Worm (Caenorhabditis elegans) whole organism, late embryonic: Measurements from ENCODE around the gene F40G9.17.

Source experiments
- C38D4.7 ChIP-seq: fragments of 200-800 bp; sonication (Bioruptor generic); optimal IDR thresholded peaks from 2 replicates; lab custom pipeline; 2018; ENCODE audit warnings: mild to moderate bottlenecking, missing genetic modification characterization, moderate library complexity, missing compliant biosample characterization
- F13H6.1 ChIP-seq: sonication (generic microtip); optimal IDR thresholded peaks from 2 replicates; lab custom pipeline; 2016; ENCODE audit warnings: missing genetic modification characterization, missing compliant biosample characterization
- K09A11.1 ChIP-seq: sonication (generic microtip); optimal IDR thresholded peaks from 2 replicates; lab custom pipeline; 2017; ENCODE audit warnings: antibody characterized with exemption, mild to moderate bottlenecking, missing genetic modification characterization, missing compliant biosample characterization; ENCODE audit not compliant: insufficient read depth
- T23F11.4 ChIP-seq: fragments of 200-800 bp; sonication (Bioruptor generic); optimal IDR thresholded peaks from 2 replicates; lab custom pipeline; 2018; ENCODE audit warnings: mild to moderate bottlenecking, missing genetic modification characterization, missing compliant biosample characterization
- ama-1 ChIP-seq: fragments of 150-350 bp; optimal IDR thresholded peaks from 2 replicates; lab custom pipeline; 2014
- ceh-18 ChIP-seq: sonication (generic microtip); optimal IDR thresholded peaks from 2 replicates; lab custom pipeline; 2016; ENCODE audit warnings: missing genetic modification characterization, missing compliant biosample characterization
- ceh-19 ChIP-seq: fragments of 200-800 bp; sonication (Bioruptor generic); optimal IDR thresholded peaks from 2 replicates; lab custom pipeline; 2018; ENCODE audit warnings: mild to moderate bottlenecking, missing genetic modification characterization, missing compliant biosample characterization
- ceh-30 ChIP-seq: fragments of 150-350 bp; optimal IDR thresholded peaks from 2 replicates; lab custom pipeline; 2014; ENCODE audit warnings: missing biosample characterization, missing genetic modification characterization
- ceh-45 ChIP-seq: fragments of 200-800 bp; sonication (Bioruptor generic); IDR thresholded peaks from 2 replicates; pipeline ENCODE4 v1.3.6; 2022; ENCODE audit warnings: missing genetic modification reagents, missing genetic modification characterization, missing compliant biosample characterization
- ceh-48 ChIP-seq: sonication (generic microtip); optimal IDR thresholded peaks from 2 replicates; lab custom pipeline; 2016; ENCODE audit warnings: missing genetic modification characterization, inconsistent platforms, missing compliant biosample characterization
- ceh-6 ChIP-seq: fragments of 200-800 bp; sonication (Bioruptor generic); optimal IDR thresholded peaks from 2 replicates; lab custom pipeline; 2018; ENCODE audit warnings: mild to moderate bottlenecking, missing genetic modification characterization, missing compliant biosample characterization
- ceh-9 ChIP-seq: sonication (generic microtip); optimal IDR thresholded peaks from 2 replicates; lab custom pipeline; 2016; ENCODE audit warnings: mild to moderate bottlenecking, missing genetic modification characterization, inconsistent platforms, missing compliant biosample characterization
- dmd-4 ChIP-seq: sonication (generic microtip); optimal IDR thresholded peaks from 2 replicates; lab custom pipeline; 2016; ENCODE audit warnings: borderline replicate concordance, missing genetic modification characterization, missing compliant biosample characterization
- elt-4 ChIP-seq: sonication (generic microtip); optimal IDR thresholded peaks from 2 replicates; lab custom pipeline; 2016; ENCODE audit warnings: missing genetic modification characterization, missing compliant biosample characterization
- ets-4 ChIP-seq: sonication (generic microtip); optimal IDR thresholded peaks from 2 replicates; lab custom pipeline; 2016; ENCODE audit warnings: missing genetic modification characterization, missing compliant biosample characterization
- eyg-1 ChIP-seq: sonication (generic microtip); optimal IDR thresholded peaks from 2 replicates; lab custom pipeline; 2016; ENCODE audit warnings: missing genotype, missing genetic modification characterization, missing compliant biosample characterization
- fax-1 ChIP-seq: sonication (generic microtip); optimal IDR thresholded peaks from 2 replicates; lab custom pipeline; 2016; ENCODE audit warnings: missing genotype, missing genetic modification characterization, missing compliant biosample characterization
- fkh-10 ChIP-seq: fragments of 150-350 bp; optimal IDR thresholded peaks from 2 replicates; lab custom pipeline; 2014; ENCODE audit warnings: missing biosample characterization, missing genetic modification reagents, missing genetic modification characterization
- fkh-6 ChIP-seq: sonication (generic microtip); optimal IDR thresholded peaks from 2 replicates; lab custom pipeline; 2016; ENCODE audit warnings: missing genetic modification characterization, missing compliant biosample characterization
- gmeb-2 ChIP-seq: sonication (generic microtip); optimal IDR thresholded peaks from 2 replicates; lab custom pipeline; 2016; ENCODE audit warnings: missing genetic modification characterization, inconsistent platforms, missing compliant biosample characterization
- hlh-13 ChIP-seq: fragments of 200-800 bp; sonication (Bioruptor generic); optimal IDR thresholded peaks from 2 replicates; lab custom pipeline; 2018; ENCODE audit warnings: mild to moderate bottlenecking, missing genetic modification characterization, missing compliant biosample characterization
- hlh-15 ChIP-seq: sonication (generic microtip); optimal IDR thresholded peaks from 2 replicates; lab custom pipeline; 2016; ENCODE audit warnings: missing genetic modification characterization, missing compliant biosample characterization
- hlh-30 ChIP-seq: sonication (generic microtip); optimal IDR thresholded peaks from 2 replicates; lab custom pipeline; 2017; ENCODE audit warnings: antibody characterized with exemption, missing genetic modification characterization, missing compliant biosample characterization; ENCODE audit not compliant: insufficient read depth
- hlh-8 ChIP-seq: sonication (generic microtip); optimal IDR thresholded peaks from 2 replicates; lab custom pipeline; 2016; ENCODE audit warnings: missing genotype, missing genetic modification characterization, missing compliant biosample characterization
- lim-6 ChIP-seq: sonication (generic microtip); optimal IDR thresholded peaks from 2 replicates; lab custom pipeline; 2016; ENCODE audit warnings: missing genetic modification characterization, missing compliant biosample characterization
- madf-2 ChIP-seq: sonication (generic microtip); optimal IDR thresholded peaks from 2 replicates; lab custom pipeline; 2017; ENCODE audit warnings: missing genetic modification characterization, missing compliant biosample characterization
- nhr-11 ChIP-seq: fragments of 150-350 bp; optimal IDR thresholded peaks from 2 replicates; lab custom pipeline; 2014; ENCODE audit warnings: missing biosample characterization, missing genetic modification characterization
- pros-1 ChIP-seq: fragments of 150-350 bp; optimal IDR thresholded peaks from 2 replicates; lab custom pipeline; 2014; ENCODE audit warnings: missing biosample characterization, missing genetic modification reagents, missing genetic modification characterization
- ref-2 ChIP-seq: sonication (generic microtip); optimal IDR thresholded peaks from 2 replicates; lab custom pipeline; 2016; ENCODE audit warnings: missing genetic modification characterization, missing compliant biosample characterization
- rnt-1 ChIP-seq: sonication (generic microtip); optimal IDR thresholded peaks from 2 replicates; lab custom pipeline; 2016; ENCODE audit warnings: missing genetic modification characterization, missing compliant biosample characterization
- tbx-7 ChIP-seq: sonication (generic microtip); optimal IDR thresholded peaks from 2 replicates; lab custom pipeline; 2016; ENCODE audit warnings: missing genotype, missing genetic modification characterization, missing compliant biosample characterization
- unc-55 ChIP-seq: sonication (generic microtip); optimal IDR thresholded peaks from 2 replicates; lab custom pipeline; 2017; ENCODE audit warnings: missing biosample characterization, missing genetic modification reagents, missing genetic modification characterization
- ztf-16 ChIP-seq: sonication (generic microtip); optimal IDR thresholded peaks from 2 replicates; lab custom pipeline; 2017; ENCODE audit warnings: missing genetic modification characterization, missing compliant biosample characterization

The F40G9.17 gene

ce11 chrIII:157980-158379, 36.3 kb upstream of the F40G9.17 start:
- TF ChIP-seq pros-1 (no peak), ceh-48 (tag; lab: Kevin White, UChicago) (no peak), fkh-10 (GFP tag; lab: Kevin White, UChicago) (no peak), ceh-30 (tag; lab: Kevin White, UChicago) (no peak), ama-1 (lab: Kevin White, UChicago) (no peak), hlh-8 (tag; lab: Kevin White, UChicago) (no peak), ceh-9 (tag; lab: Kevin White, UChicago) (no peak), gmeb-2 (tag; lab: Kevin White, UChicago) (no peak), madf-2 (tag; lab: Kevin White, UChicago) (no peak), unc-55 (GFP tag; lab: Kevin White, UChicago) (no peak), hlh-15 (no peak), ref-2 (tag; lab: Kevin White, UChicago) (no peak)
- TF ChIP-seq, all 69 proteins: peak for 0

- TF ChIP-seq ceh-6 (GFP tag; lab: Kevin White, UChicago), result no peak
- TF ChIP-seq hlh-15, result no peak
- no peak for TF ChIP-seq eyg-1 (tag; lab: Kevin White, UChicago)
- TF ChIP-seq hlh-13 (GFP tag; lab: Kevin White, UChicago), result no peak
- TF ChIP-seq nhr-11 (tag; lab: Kevin White, UChicago), result no peak
- TF ChIP-seq fkh-6 (tag; lab: Kevin White, UChicago), result no peak
- no peak for TF ChIP-seq tbx-7 (tag; lab: Kevin White, UChicago)
- TF ChIP-seq F13H6.1, result no peak
- TF ChIP-seq K09A11.1, result no peak
- TF ChIP-seq fax-1 (tag; lab: Kevin White, UChicago), result no peak
- no peak for TF ChIP-seq hlh-30 (tag; lab: Kevin White, UChicago)
- TF ChIP-seq elt-4 (tag; lab: Kevin White, UChicago), result no peak
- TF ChIP-seq T23F11.4 (GFP tag; lab: Kevin White, UChicago), result no peak
- TF ChIP-seq hlh-8 (tag; lab: Kevin White, UChicago), result no peak
- no peak for TF ChIP-seq ztf-16
- TF ChIP-seq ets-4 (tag; lab: Kevin White, UChicago), result no peak
- TF ChIP-seq C38D4.7 (GFP tag; lab: Kevin White, UChicago), result no peak
- no peak for TF ChIP-seq rnt-1
These were observed 35.1 kb upstream of the F40G9.17 start for ce11 chrIII:159149-159548.

- TF ChIP-seq lim-6 (peak; percentile 3), ceh-48 (tag; lab: Kevin White, UChicago) (no peak)
These were observed 34.6 kb upstream of the F40G9.17 start for ce11 chrIII:159665-160064.

ce11 chrIII:164775-165174, 29.5 kb upstream of the F40G9.17 start, which contains the start of gene F40G9.8:
F40G9.8 (minus strand) TSS chrIII:164875.
- TF ChIP-seq ama-1 (lab: Kevin White, UChicago), result no peak
- no peak for TF ChIP-seq ceh-18 (tag; lab: Kevin White, UChicago)
- TF ChIP-seq ceh-19, result no peak
- TF ChIP-seq, all 69 proteins: peak for 0

DNA sequence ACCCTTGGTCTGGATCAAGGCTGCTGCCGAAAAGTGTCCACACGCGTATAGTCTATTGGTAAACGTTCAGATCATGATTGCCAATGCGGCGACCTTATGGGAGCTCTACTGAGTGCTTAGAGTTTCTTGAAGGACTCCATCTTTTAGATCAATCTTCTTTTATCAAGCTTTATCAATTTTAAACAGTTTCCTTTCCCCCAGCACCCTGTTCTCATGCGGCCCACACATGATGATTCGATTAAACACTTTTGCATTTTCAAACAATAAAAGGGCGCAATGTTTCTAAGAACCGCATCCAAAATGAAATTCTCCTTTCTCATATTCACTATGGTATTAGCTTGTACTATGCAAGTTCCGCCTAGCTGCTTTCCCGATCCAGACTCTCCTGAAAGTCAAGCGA, 28.9 kb upstream of the F40G9.17 start, which contains the start of gene F40G9.7:
F40G9.7 (plus strand) TSS at position 301 of the 400 bp plus-strand sequence.
- no peak for TF ChIP-seq ceh-45 (GFP tag; lab: Robert Waterston, UW)
- TF ChIP-seq dmd-4 (tag; lab: Kevin White, UChicago), result no peak
- TF ChIP-seq gmeb-2 (tag; lab: Kevin White, UChicago), result no peak
- TF ChIP-seq ets-4 (tag; lab: Kevin White, UChicago), result no peak
- TF ChIP-seq, all 69 proteins: peak for 0

DNA sequence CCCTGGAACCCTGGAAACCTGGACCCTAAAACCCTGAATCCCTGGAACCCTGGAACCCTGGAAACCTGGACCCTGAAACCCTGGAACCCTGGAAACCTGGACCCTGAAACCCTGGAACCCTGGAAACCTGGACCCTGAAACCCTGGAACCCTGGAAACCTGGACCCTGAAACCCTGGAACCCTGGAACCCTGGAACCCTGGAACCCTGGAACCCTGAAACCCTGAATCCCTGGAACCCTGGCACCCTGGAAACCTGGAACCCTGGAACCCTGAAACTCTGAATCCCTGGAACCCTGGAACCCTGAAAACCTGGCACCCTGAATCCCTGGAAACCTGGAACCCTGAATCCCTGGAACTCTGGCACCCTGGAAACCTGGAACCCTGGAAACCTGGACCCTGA, 25.9 kb upstream of the F40G9.17 start:
- peak; percentile 35 for TF ChIP-seq elt-4 (tag; lab: Kevin White, UChicago)
